Fruit fly (Drosophila melanogaster) whole organism, prepupa: ENCODE data around the gene CG32537.

Experiments
- CG11294 ChIP-seq: fragments of 200-800 bp; sonication (Bioruptor generic); IDR thresholded peaks from 2 replicates; pipeline ENCODE4 v1.3.6; 2022; ENCODE audit warnings: missing biosample characterization, missing genetic modification characterization
- CG16779 ChIP-seq: fragments of 200-800 bp; sonication (Bioruptor generic); optimal IDR thresholded peaks from 3 replicates; lab custom pipeline; 2017; ENCODE audit warnings: missing biosample characterization, mild to moderate bottlenecking, missing genetic modification characterization
- CG4318 ChIP-seq: fragments of 200-800 bp; sonication (Bioruptor generic); optimal IDR thresholded peaks from 3 replicates; lab custom pipeline; 2017; ENCODE audit warnings: missing biosample characterization, mild to moderate bottlenecking, missing genetic modification characterization
- Eip78C ChIP-seq: fragments of 200-800 bp; sonication (Bioruptor generic); peaks from one replicate; lab custom pipeline; 2016; ENCODE audit warnings: missing biosample characterization, missing genetic modification characterization
- Gug ChIP-seq: fragments of 200-800 bp; sonication (Bioruptor generic); IDR thresholded peaks from 2 replicates; pipeline ENCODE4 v1.3.6; 2022; ENCODE audit warnings: missing biosample characterization, missing genetic modification characterization
- Hr38 ChIP-seq: sonication (Bioruptor generic); optimal IDR thresholded peaks from 2 replicates; lab custom pipeline; 2016; ENCODE audit warnings: missing biosample characterization, missing genetic modification characterization
- Lpt ChIP-seq: fragments of 200-800 bp; sonication (Bioruptor generic); optimal IDR thresholded peaks from 3 replicates; lab custom pipeline; 2016; ENCODE audit warnings: missing biosample characterization, missing genetic modification characterization
- Smox ChIP-seq: fragments of 200-800 bp; sonication (Bioruptor generic); optimal IDR thresholded peaks from 3 replicates; lab custom pipeline; 2016; ENCODE audit warnings: missing biosample characterization, missing genetic modification characterization
- Sox102F ChIP-seq: fragments of 200-800 bp; sonication (Bioruptor generic); optimal IDR thresholded peaks from 2 replicates; lab custom pipeline; 2016; ENCODE audit warnings: missing biosample characterization, mild to moderate bottlenecking, missing genetic modification characterization
- acj6 ChIP-seq: fragments of 200-800 bp; sonication (Bioruptor generic); optimal IDR thresholded peaks from 3 replicates; lab custom pipeline; 2016; ENCODE audit warnings: missing biosample characterization, missing genetic modification characterization

DNA sequence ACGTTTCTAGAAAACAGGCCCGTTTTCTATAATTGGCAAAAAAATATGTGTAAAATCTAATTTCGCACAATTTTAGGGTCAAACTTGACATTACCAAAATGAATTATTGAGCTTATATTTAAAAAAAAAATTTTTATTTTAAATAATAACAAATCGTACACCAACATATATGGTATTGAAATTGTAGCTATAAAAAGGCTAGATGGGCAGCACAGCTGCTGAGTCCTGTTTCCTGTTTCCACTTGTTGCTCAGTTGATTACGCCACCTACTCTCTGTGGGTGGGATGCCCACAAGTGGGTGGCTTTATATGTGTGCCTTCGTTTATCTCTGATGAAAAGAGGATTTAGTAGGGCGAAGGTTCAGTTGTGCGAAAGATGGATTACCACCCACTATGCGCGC is 23.0 kb upstream of the CG32537 start:
- no peak for TF ChIP-seq Hr38 (GFP tag; lab: Kevin White, UChicago)
- TF ChIP-seq Gug (GFP tag; lab: Robert Waterston, UW), result no peak
- no peak for TF ChIP-seq CG11294 (GFP tag; lab: Robert Waterston, UW)
- no peak for TF ChIP-seq CG4318
- TF ChIP-seq Smox (GFP tag; lab: Kevin White, UChicago), result no peak
- no peak for TF ChIP-seq acj6
- TF ChIP-seq Eip78C (GFP tag; lab: Kevin White, UChicago), result no peak
- no peak for TF ChIP-seq Sox102F
- no peak for TF ChIP-seq CG16779 (tag; lab: Kevin White, UChicago)
- no peak for TF ChIP-seq Lpt (GFP tag; lab: Kevin White, UChicago)
